Worm (Caenorhabditis elegans) whole organism, L1 larva: Measurements from ENCODE around the gene C08E3.14.

Source experiments
- aly-2 ChIP-seq: fragments of 150-350 bp; optimal IDR thresholded peaks from 2 replicates; lab custom pipeline; 2014; ENCODE audit warnings: missing biosample characterization, missing genetic modification characterization
- blmp-1 ChIP-seq: fragments of 150-350 bp; optimal IDR thresholded peaks from 2 replicates; lab custom pipeline; 2014; ENCODE audit warnings: missing biosample characterization, missing genetic modification characterization
- ceh-63 ChIP-seq: fragments of 200-800 bp; sonication (Bioruptor generic); optimal IDR thresholded peaks from 2 replicates; lab custom pipeline; 2018; ENCODE audit warnings: mild to moderate bottlenecking, missing genetic modification characterization, missing compliant biosample characterization
- ces-1 ChIP-seq: fragments of 150-350 bp; optimal IDR thresholded peaks from 2 replicates; lab custom pipeline; 2014; ENCODE audit warnings: missing biosample characterization, missing genetic modification reagents, missing genetic modification characterization
- elt-3 ChIP-seq, 6 experiments: fragments of 150-350 bp in 1 of 6; sonication (generic microtip); optimal IDR thresholded peaks; 2 replicates each; lab custom pipeline; 2017 to 2018; ENCODE audit warnings: missing biosample characterization in 6 of 6, missing genetic modification characterization in 6 of 6, inconsistent platforms in 1 of 6
- nhr-19 ChIP-seq: fragments of 200-800 bp; sonication (Bioruptor generic); conservative IDR thresholded peaks from 2 replicates; pipeline ENCODE4 v1.3.6; 2022; ENCODE audit warnings: missing genetic modification characterization, missing compliant biosample characterization
- nhr-237 ChIP-seq: fragments of 150-350 bp; optimal IDR thresholded peaks from 2 replicates; lab custom pipeline; 2014; ENCODE audit warnings: missing biosample characterization, missing genetic modification characterization
- nhr-77 ChIP-seq: fragments of 150-350 bp; optimal IDR thresholded peaks from 2 replicates; lab custom pipeline; 2014; ENCODE audit warnings: missing biosample characterization, missing genetic modification characterization
- snu-23 ChIP-seq: sonication (generic microtip); optimal IDR thresholded peaks from 2 replicates; lab custom pipeline; 2016; ENCODE audit warnings: missing genetic modification characterization, missing compliant biosample characterization
- zag-1 ChIP-seq: fragments of 150-350 bp; optimal IDR thresholded peaks from 2 replicates; lab custom pipeline; 2014; ENCODE audit warnings: missing biosample characterization, missing genetic modification characterization
- ztf-4 ChIP-seq: fragments of 150-350 bp; optimal IDR thresholded peaks from 2 replicates; lab custom pipeline; 2014; ENCODE audit warnings: missing biosample characterization, missing genetic modification characterization

DNA sequence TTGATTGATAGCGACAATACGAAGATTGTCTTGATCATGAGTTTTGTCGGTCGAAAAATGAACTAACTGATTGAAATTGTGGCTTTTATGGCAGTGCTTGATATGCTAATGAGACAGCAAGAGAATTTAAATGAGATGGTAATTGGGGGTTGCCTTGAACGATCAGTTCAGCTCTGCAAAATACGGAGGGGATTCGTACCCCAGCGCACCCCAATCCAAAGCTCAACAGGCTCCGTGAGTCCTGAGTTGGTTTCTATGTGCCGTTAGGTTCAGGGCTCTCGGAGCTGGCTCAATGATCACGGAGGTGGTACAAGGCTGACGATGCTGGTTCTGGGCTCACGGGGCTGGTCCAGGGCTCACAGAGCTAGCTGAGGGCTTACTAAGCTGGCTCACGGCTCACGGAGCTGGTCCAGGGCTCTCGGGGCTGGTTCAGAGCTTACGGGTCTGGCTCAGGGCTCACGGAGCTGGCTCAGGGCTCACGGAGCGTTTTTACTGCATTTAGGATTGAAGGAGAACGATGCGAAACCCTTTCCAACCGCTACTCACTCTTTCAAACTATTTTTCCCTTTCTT lies 19.1 kb downstream of the C08E3.14 start, which contains the start of gene ZC204.6:
- TF ChIP-seq ces-1 (GFP tag; lab: Kevin White, UChicago) (no peak), ceh-63 (GFP tag; lab: Kevin White, UChicago) (no peak), zag-1 (tag; lab: Kevin White, UChicago) (no peak), elt-3 (tag; optimal IDR thresholded peaks at IDR 0.05; lab: Kevin White, UChicago) (no peak), ztf-4 (no peak), snu-23 (no peak), aly-2 (no peak), nhr-237 (tag; lab: Kevin White, UChicago) (no peak), nhr-77 (tag; lab: Kevin White, UChicago) (no peak), nhr-19 (GFP tag; lab: Robert Waterston, UW) (no peak), blmp-1 (tag; lab: Kevin White, UChicago) (no peak)
